Fruit fly (Drosophila melanogaster): Measurements from ENCODE around the gene CG9098.

Gene CG9098

DNA sequence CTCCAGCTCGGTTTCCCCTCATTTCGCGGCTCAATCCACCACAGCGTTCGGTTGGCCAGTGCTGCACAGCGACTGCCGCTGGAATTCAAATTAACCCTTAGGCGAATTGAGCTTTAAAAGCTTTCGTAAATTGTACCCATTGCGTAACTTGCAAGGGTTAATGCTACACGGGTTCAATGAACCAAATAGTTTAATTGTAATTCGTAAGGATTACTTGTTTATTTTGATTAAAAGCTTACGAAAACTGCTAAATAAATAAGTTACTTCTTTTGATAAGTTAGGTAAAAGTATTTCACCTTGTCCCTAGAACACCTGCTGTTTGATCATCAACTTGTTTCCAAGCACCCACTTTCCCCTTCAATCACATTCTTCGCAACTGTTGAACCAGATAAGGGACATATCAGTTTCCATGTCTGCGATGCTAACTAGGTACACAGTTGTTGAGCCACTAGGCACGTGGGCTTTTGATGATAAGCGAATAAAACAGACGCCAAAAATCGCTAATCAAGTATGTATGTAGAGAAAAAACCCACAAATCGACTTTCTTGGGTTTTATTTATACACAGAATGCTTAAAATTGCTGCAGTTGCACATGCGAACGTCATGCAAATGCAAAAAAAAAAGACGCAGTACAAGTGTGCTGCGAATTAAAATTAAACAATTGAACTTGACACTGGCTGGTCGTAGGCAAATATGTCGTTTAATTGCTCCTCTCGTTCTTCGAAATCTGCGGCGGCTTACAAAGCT is 34.0 kb upstream of the CG9098 start, which contains the start of gene Pfas:
Gene Pfas (minus strand): TSS at position 79 of the 747 bp plus-strand sequence.
- TF ChIP-seq lab (GFP tag; optimal IDR thresholded peaks at IDR 0.05) (peak; percentile 83), Oli (tag; optimal IDR thresholded peaks at IDR 0.05) (no peak), slbo (GFP tag; IDR thresholded peaks at IDR 0.05) (peak; percentile 65), Med (GFP tag) (peak; percentile 96), tx (GFP tag; optimal IDR thresholded peaks at IDR 0.05) (peak; percentile 47), chm (GFP tag; IDR thresholded peaks at IDR 0.05) (peak; percentile 38; the same call in 1 of the 2 replicates), CG13296 (GFP tag; optimal IDR thresholded peaks at IDR 0.05) (peak; percentile 26), CG13894 (tag; optimal IDR thresholded peaks at IDR 0.05) (peak; percentile 58), ewg (GFP tag; optimal IDR thresholded peaks at IDR 0.05) (peak; percentile 6), CG18262 (tag; optimal IDR thresholded peaks at IDR 0.05) (peak; percentile 33), CG3281 (GFP tag; optimal IDR thresholded peaks at IDR 0.05) (peak; percentile 73), trh (GFP tag; optimal IDR thresholded peaks at IDR 0.05) (no peak), CG3847 (GFP tag; IDR thresholded peaks at IDR 0.05) (peak; percentile 63), CG8924 (tag; optimal IDR thresholded peaks at IDR 0.05) (peak; percentile 36), ems (GFP tag; optimal IDR thresholded peaks at IDR 0.05) (peak; percentile 41), CG1792 (GFP tag; optimal IDR thresholded peaks at IDR 0.05) (peak; percentile 57), maf-S (GFP tag; optimal IDR thresholded peaks at IDR 0.05) (peak; percentile 27), CG3995 (GFP tag; optimal IDR thresholded peaks at IDR 0.05) (no peak), PHDP (tag; optimal IDR thresholded peaks at IDR 0.05) (peak; percentile 66), eyg (GFP tag; optimal IDR thresholded peaks at IDR 0.05) (peak; percentile 17), CG12155 (GFP tag; optimal IDR thresholded peaks at IDR 0.05) (peak; percentile 52), pzg (GFP tag; optimal IDR thresholded peaks at IDR 0.05) (peak; percentile 65), ranshi (GFP tag; IDR thresholded peaks at IDR 0.05) (peak; percentile 64), CG1647 (GFP tag; optimal IDR thresholded peaks at IDR 0.05) (peak; percentile 61), Blimp-1 (GFP tag; optimal IDR thresholded peaks at IDR 0.05) (peak; percentile 62), fd96Cb (tag; optimal IDR thresholded peaks at IDR 0.05) (no peak), Dek (tag; optimal IDR thresholded peaks at IDR 0.05) (peak; percentile 73), emc (GFP tag; optimal IDR thresholded peaks at IDR 0.05) (peak; percentile 2), gem (tag; optimal IDR thresholded peaks at IDR 0.05) (no peak), NFAT (GFP tag; IDR thresholded peaks at IDR 0.05) (peak; percentile 54; the same call in 1 of the 2 replicates), az2 (GFP tag; optimal IDR thresholded peaks at IDR 0.05) (peak; percentile 42), CG10543 (GFP tag; optimal IDR thresholded peaks at IDR 0.05) (peak; percentile 60), fu2 (GFP tag; optimal IDR thresholded peaks at IDR 0.05) (peak; percentile 64), CG7987 (GFP tag; optimal IDR thresholded peaks at IDR 0.05) (peak; percentile 74), MESR4 (GFP tag; optimal IDR thresholded peaks at IDR 0.05) (peak; percentile 25), CHES-1-like (GFP tag; optimal IDR thresholded peaks at IDR 0.05) (peak; percentile 72), Hsf (GFP tag; optimal IDR thresholded peaks at IDR 0.05) (peak; percentile 45), CG5953 (GFP tag; IDR thresholded peaks at IDR 0.05) (no peak), ERR (GFP tag; optimal IDR thresholded peaks at IDR 0.05) (peak; percentile 46), CG9817 (tag; optimal IDR thresholded peaks at IDR 0.05) (peak; percentile 31), Opbp (GFP tag; IDR thresholded peaks at IDR 0.05; ENCODE audit: partially characterized antibody) (no peak), Fer2 (tag; optimal IDR thresholded peaks at IDR 0.05) (no peak), oc (tag; optimal IDR thresholded peaks at IDR 0.05) (peak; percentile 15), tin (GFP tag; optimal IDR thresholded peaks at IDR 0.05) (peak; percentile 5), HmgZ (tag; optimal IDR thresholded peaks at IDR 0.05) (peak; percentile 87), CG12942 (GFP tag; optimal IDR thresholded peaks at IDR 0.05) (peak; percentile 36), CG11695 (GFP tag; IDR thresholded peaks at IDR 0.05) (0 out of 3 replicates have a peak, but pooled peaks have one; percentile 21), CG15514 (GFP tag; optimal IDR thresholded peaks at IDR 0.05) (peak; percentile 76), ind (GFP tag; optimal IDR thresholded peaks at IDR 0.05) (peak; percentile 55)

Measured in whole organism, embryonic.